Worm (Caenorhabditis elegans): ENCODE measurements around the gene grl-12.

The grl-12 gene

ce11 chrV:8636907-8637306, at the start of gene grl-12:
TSS of gene grl-12 (minus strand) at chrV:8637007.
- TF ChIP-seq unc-62 (GFP tag; optimal IDR thresholded peaks at IDR 0.05) = no peak

ce11 chrV:8683787-8684186, 47.0 kb upstream of the grl-12 start:
- no peak for TF ChIP-seq unc-62 (GFP tag; optimal IDR thresholded peaks at IDR 0.05)

ce11 chrV:8682719-8683118, 45.9 kb upstream of the grl-12 start, which contains the start of gene cln-3.3:
TSS of gene cln-3.3 (plus strand) at chrV:8683052.
- TF ChIP-seq unc-62 (GFP tag; optimal IDR thresholded peaks at IDR 0.05) = no peak

ce11 chrV:8681050-8681449, 44.2 kb upstream of the grl-12 start, which contains the start of gene ZC190.2:
TSS of gene ZC190.2 (plus strand) at chrV:8681350.
- TF ChIP-seq unc-62 (GFP tag; optimal IDR thresholded peaks at IDR 0.05) = no peak

- TF ChIP-seq unc-62 (GFP tag; optimal IDR thresholded peaks at IDR 0.05) = no peak
Measured at ce11 chrV:8677193-8677592, 40.4 kb upstream of the grl-12 start, which contains the start of gene ZC190.6. TSS of gene ZC190.6 (minus strand) at chrV:8677293.

- no peak for TF ChIP-seq unc-62 (GFP tag; optimal IDR thresholded peaks at IDR 0.05)
Measured at ce11 chrV:8673498-8673897, 36.7 kb upstream of the grl-12 start, which contains the start of gene ZC190.5. TSS of gene ZC190.5 (minus strand) at chrV:8673598.

- TF ChIP-seq unc-62 (GFP tag; optimal IDR thresholded peaks at IDR 0.05) = no peak
Measured at ce11 chrV:8671568-8672123, 34.8 kb upstream of the grl-12 start.

- TF ChIP-seq unc-62 (GFP tag; optimal IDR thresholded peaks at IDR 0.05) = no peak
Measured at ce11 chrV:8670759-8671158, 34.0 kb upstream of the grl-12 start.

ce11 chrV:8668224-8668623, 31.4 kb upstream of the grl-12 start:
- no peak for TF ChIP-seq unc-62 (GFP tag; optimal IDR thresholded peaks at IDR 0.05)

ce11 chrV:8667230-8668021, 30.6 kb upstream of the grl-12 start:
- TF ChIP-seq unc-62 (GFP tag; optimal IDR thresholded peaks at IDR 0.05) = no peak

- TF ChIP-seq unc-62 (GFP tag; optimal IDR thresholded peaks at IDR 0.05) = no peak
Measured at ce11 chrV:8665765-8666164, 29.0 kb upstream of the grl-12 start, which contains the start of gene ZC190.4. TSS of gene ZC190.4 (plus strand) at chrV:8666065.

- no peak for TF ChIP-seq unc-62 (GFP tag; optimal IDR thresholded peaks at IDR 0.05)
Measured at ce11 chrV:8663023-8663422, 26.2 kb upstream of the grl-12 start.

- TF ChIP-seq unc-62 (GFP tag; optimal IDR thresholded peaks at IDR 0.05) = no peak
Measured at ce11 chrV:8662056-8663006, 25.5 kb upstream of the grl-12 start.

ce11 chrV:8661241-8661954, 24.6 kb upstream of the grl-12 start:
- TF ChIP-seq unc-62 (GFP tag; optimal IDR thresholded peaks at IDR 0.05) = no peak

- TF ChIP-seq unc-62 (GFP tag; optimal IDR thresholded peaks at IDR 0.05) = no peak
Measured at ce11 chrV:8660475-8660874, 23.7 kb upstream of the grl-12 start.

All from whole organism, dauer.